Worm (Caenorhabditis elegans) whole organism, L2 larva: ENCODE results near the gene F18H3.4.
A peak's percentile ranks its signal among the peaks of the same experiment; 100 is the strongest.

Source experiments
- elt-3 ChIP-seq: sonication (generic microtip); optimal IDR thresholded peaks from 2 replicates; lab custom pipeline; 2017; ENCODE audit warnings: missing biosample characterization, missing genetic modification characterization
- lin-13 ChIP-seq: fragments of 150-350 bp; optimal IDR thresholded peaks from 2 replicates; lab custom pipeline; 2014; ENCODE audit warnings: missing biosample characterization, missing genetic modification reagents, missing genetic modification characterization
- mab-5 ChIP-seq: fragments of 150-350 bp; optimal IDR thresholded peaks from 2 replicates; lab custom pipeline; 2014; ENCODE audit warnings: missing biosample characterization, missing genetic modification characterization
- unc-39 ChIP-seq: fragments of 150-350 bp; optimal IDR thresholded peaks from 2 replicates; lab custom pipeline; 2014; ENCODE audit warnings: missing biosample characterization, missing genetic modification characterization

DNA sequence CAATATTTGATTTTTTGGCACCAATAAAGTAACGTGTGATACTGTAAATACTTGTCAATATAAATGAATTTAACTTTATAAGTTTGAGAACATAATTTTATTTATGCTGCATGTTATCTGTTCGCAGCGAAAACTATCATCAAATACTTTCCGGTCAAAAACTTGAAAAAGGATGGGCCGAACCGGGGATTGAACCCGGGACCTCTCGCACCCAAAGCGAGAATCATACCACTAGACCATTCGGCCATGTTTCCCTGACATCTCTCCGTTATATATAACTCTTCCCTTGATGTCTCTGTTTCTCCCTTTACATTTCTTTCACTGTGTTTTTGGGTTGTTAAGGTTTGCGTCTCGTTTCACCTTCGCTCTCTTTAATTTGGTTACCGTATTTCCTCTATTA is 17.1 kb upstream of the F18H3.4 start:
- TF ChIP-seq mab-5 (no peak), unc-39 (tag; lab: Kevin White, UChicago) (no peak), lin-13 (GFP tag; lab: Kevin White, UChicago) (peak; percentile 42), elt-3 (tag; lab: Kevin White, UChicago) (no peak)
